Worm (Caenorhabditis elegans) whole organism, young adult: ENCODE measurements around the gene kars-1.

Experiments used
- B0019.2 ChIP-seq: fragments of 200-800 bp; sonication (Bioruptor generic); conservative IDR thresholded peaks from 2 replicates; pipeline ENCODE4 v1.3.6; 2022; ENCODE audit warnings: missing genetic modification reagents, missing genetic modification characterization, missing compliant biosample characterization
- B0035.1 ChIP-seq: sonication (generic microtip); optimal IDR thresholded peaks from 2 replicates; lab custom pipeline; 2016; ENCODE audit warnings: missing genetic modification characterization, mild to moderate bottlenecking, missing compliant biosample characterization, missing genotype, missing genetic modification reagents
- C06A6.2 ChIP-seq: fragments of 200-800 bp; sonication (Bioruptor generic); conservative IDR thresholded peaks from 2 replicates; pipeline ENCODE4 v1.3.6; 2022; ENCODE audit warnings: missing genetic modification characterization, missing compliant biosample characterization
- F33H1.4 ChIP-seq: fragments of 200-800 bp; sonication (Bioruptor generic); IDR thresholded peaks from 2 replicates; pipeline ENCODE4 v1.3.6; 2022; ENCODE audit warnings: missing genetic modification reagents, missing genetic modification characterization, missing compliant biosample characterization
- F39B2.1 ChIP-seq: fragments of 200-800 bp; sonication (Bioruptor generic); IDR thresholded peaks from 2 replicates; pipeline ENCODE4 v1.3.6; 2022; ENCODE audit warnings: missing genetic modification reagents, missing genetic modification characterization, missing compliant biosample characterization
- F49E8.2 ChIP-seq: sonication (generic microtip); optimal IDR thresholded peaks from 3 replicates; lab custom pipeline; 2017; ENCODE audit warnings: missing genetic modification characterization, mild to moderate bottlenecking, missing compliant biosample characterization, antibody characterized with exemption, moderate library complexity; ENCODE audit not compliant: insufficient read depth
- F57A8.1 ChIP-seq: fragments of 200-800 bp; sonication (Bioruptor generic); optimal IDR thresholded peaks from 2 replicates; lab custom pipeline; 2018; ENCODE audit warnings: mild to moderate bottlenecking, missing genetic modification characterization, moderate library complexity, missing compliant biosample characterization
- F57C9.4 ChIP-seq: sonication (generic microtip); optimal IDR thresholded peaks from 2 replicates; lab custom pipeline; 2017; ENCODE audit warnings: mild to moderate bottlenecking, missing genetic modification characterization, missing compliant biosample characterization
- K12H6.12 ChIP-seq: fragments of 200-800 bp; sonication (Bioruptor generic); optimal IDR thresholded peaks from 2 replicates; lab custom pipeline; 2018; ENCODE audit warnings: mild to moderate bottlenecking, missing genetic modification characterization, missing compliant biosample characterization
- Y53G8AR.9 ChIP-seq: fragments of 200-800 bp; sonication (Bioruptor generic); conservative IDR thresholded peaks from 2 replicates; pipeline ENCODE4 v1.3.6; 2022; ENCODE audit warnings: missing genetic modification reagents, missing genetic modification characterization, missing compliant biosample characterization
- Y56A3A.18 ChIP-seq: fragments of 200-800 bp; sonication (Bioruptor generic); IDR thresholded peaks from 2 replicates; pipeline ENCODE4 v1.3.6; 2022; ENCODE audit warnings: missing genetic modification reagents, missing genetic modification characterization, missing compliant biosample characterization
- athp-1 ChIP-seq: sonication (generic microtip); optimal IDR thresholded peaks from 2 replicates; lab custom pipeline; 2017; ENCODE audit warnings: mild to moderate bottlenecking, missing genetic modification characterization, missing compliant biosample characterization
- bed-1 ChIP-seq: fragments of 200-800 bp; sonication (Bioruptor generic); IDR thresholded peaks from 2 replicates; pipeline ENCODE4 v1.3.6; 2022; ENCODE audit warnings: missing genetic modification reagents, missing genetic modification characterization, missing compliant biosample characterization
- ccch-3 ChIP-seq: fragments of 200-800 bp; sonication (Bioruptor generic); optimal IDR thresholded peaks from 2 replicates; lab custom pipeline; 2018; ENCODE audit warnings: mild to moderate bottlenecking, missing genetic modification characterization, missing compliant biosample characterization
- ceh-27 ChIP-seq: fragments of 200-800 bp; sonication (Bioruptor generic); optimal IDR thresholded peaks from 2 replicates; lab custom pipeline; 2018; ENCODE audit warnings: mild to moderate bottlenecking, missing genetic modification characterization, moderate library complexity, missing compliant biosample characterization
- ceh-58 ChIP-seq: fragments of 200-800 bp; sonication (Bioruptor generic); IDR thresholded peaks from 2 replicates; pipeline ENCODE4 v1.3.6; 2022; ENCODE audit warnings: missing genetic modification characterization, missing compliant biosample characterization
- ceh-91 ChIP-seq: fragments of 200-800 bp; sonication (Bioruptor generic); IDR thresholded peaks from 2 replicates; pipeline ENCODE4 v1.3.6; 2022; ENCODE audit warnings: missing genetic modification reagents, missing genetic modification characterization, missing compliant biosample characterization
- chd-7 ChIP-seq: sonication (generic microtip); optimal IDR thresholded peaks from 2 replicates; lab custom pipeline; 2016; ENCODE audit warnings: mild to moderate bottlenecking, missing genetic modification characterization, moderate library complexity, missing compliant biosample characterization
- dpl-1 ChIP-seq: fragments of 150-350 bp; optimal IDR thresholded peaks from 2 replicates; lab custom pipeline; 2014; ENCODE audit warnings: missing biosample characterization, missing genetic modification reagents, missing genetic modification characterization
- efl-1 ChIP-seq: fragments of 150-350 bp; optimal IDR thresholded peaks from 2 replicates; lab custom pipeline; 2014; ENCODE audit warnings: missing biosample characterization, missing genetic modification reagents, missing genetic modification characterization
- gei-17 ChIP-seq: fragments of 200-800 bp; sonication (Bioruptor generic); optimal IDR thresholded peaks from 2 replicates; lab custom pipeline; 2018; ENCODE audit warnings: mild to moderate bottlenecking, missing genetic modification characterization, missing compliant biosample characterization
- him-1 ChIP-seq: sonication (generic microtip); optimal IDR thresholded peaks from 2 replicates; lab custom pipeline; 2016; ENCODE audit warnings: missing genotype, missing genetic modification reagents, missing genetic modification characterization, missing compliant biosample characterization
- hsf-1 ChIP-seq: fragments of 200-800 bp; sonication (Bioruptor generic); IDR thresholded peaks from 2 replicates; pipeline ENCODE4 v1.3.6; 2022; ENCODE audit warnings: missing genetic modification reagents, missing genetic modification characterization, missing compliant biosample characterization
- lin-26 ChIP-seq: fragments of 200-800 bp; sonication (Bioruptor generic); IDR thresholded peaks from 2 replicates; pipeline ENCODE4 v1.3.6; 2022; ENCODE audit warnings: missing genetic modification reagents, missing genetic modification characterization, missing compliant biosample characterization
- lin-54 ChIP-seq: fragments of 200-800 bp; sonication (Bioruptor generic); optimal IDR thresholded peaks from 2 replicates; lab custom pipeline; 2018; ENCODE audit warnings: mild to moderate bottlenecking, missing genetic modification characterization, missing compliant biosample characterization
- lsl-1 ChIP-seq: fragments of 200-800 bp; sonication (Bioruptor generic); optimal IDR thresholded peaks from 2 replicates; lab custom pipeline; 2018; ENCODE audit warnings: mild to moderate bottlenecking, missing genetic modification characterization, moderate library complexity, missing compliant biosample characterization
- madf-3 ChIP-seq: fragments of 200-800 bp; sonication (Bioruptor generic); IDR thresholded peaks from 2 replicates; pipeline ENCODE4 v1.3.6; 2022; ENCODE audit warnings: missing genetic modification reagents, missing genetic modification characterization, missing compliant biosample characterization
- madf-6 ChIP-seq: fragments of 200-800 bp; sonication (Bioruptor generic); IDR thresholded peaks from 2 replicates; pipeline ENCODE4 v1.3.6; 2022; ENCODE audit warnings: missing genetic modification reagents, missing genetic modification characterization, missing compliant biosample characterization
- madf-8 ChIP-seq: fragments of 200-800 bp; sonication (Bioruptor generic); conservative IDR thresholded peaks from 2 replicates; pipeline ENCODE4 v1.3.6; 2022; ENCODE audit warnings: missing genetic modification reagents, missing genetic modification characterization, missing compliant biosample characterization
- mcd-1 ChIP-seq: fragments of 200-800 bp; sonication (Bioruptor generic); IDR thresholded peaks from 2 replicates; pipeline ENCODE4 v1.3.6; 2022; ENCODE audit warnings: missing genetic modification reagents, missing genetic modification characterization, missing compliant biosample characterization
- mes-4 ChIP-seq: sonication (generic microtip); optimal IDR thresholded peaks from 2 replicates; lab custom pipeline; 2016; ENCODE audit warnings: missing genotype, missing genetic modification characterization, missing compliant biosample characterization
- nfya-2 ChIP-seq: fragments of 200-800 bp; sonication (Bioruptor generic); IDR thresholded peaks from 2 replicates; pipeline ENCODE4 v1.3.6; 2022; ENCODE audit warnings: missing genetic modification reagents, missing genetic modification characterization, missing compliant biosample characterization
- nhr-179 ChIP-seq: sonication (generic microtip); optimal IDR thresholded peaks from 2 replicates; lab custom pipeline; 2016; ENCODE audit warnings: mild to moderate bottlenecking, missing genetic modification characterization, missing compliant biosample characterization
- pha-4 ChIP-seq: fragments of 150-350 bp; sonication (generic microtip); optimal IDR thresholded peaks from 2 replicates; lab custom pipeline; 2014; ENCODE audit warnings: missing biosample characterization, missing genetic modification reagents, missing genetic modification characterization
- rec-8 ChIP-seq, 2 experiments: sonication (generic microtip); optimal IDR thresholded peaks; 2 replicates each; lab custom pipeline; 2016; ENCODE audit warnings: mild to moderate bottlenecking in 2 of 2, missing genetic modification characterization in 2 of 2, missing genetic modification reagents in 2 of 2, missing genotype in 2 of 2, missing biosample characterization in 1 of 2, missing compliant biosample characterization in 1 of 2, moderate library complexity in 1 of 2
- sdz-38 ChIP-seq: sonication (generic microtip); optimal IDR thresholded peaks from 2 replicates; lab custom pipeline; 2016; ENCODE audit warnings: missing genotype, missing genetic modification characterization, missing compliant biosample characterization
- sea-2 ChIP-seq: fragments of 200-800 bp; sonication (Bioruptor generic); IDR thresholded peaks from 2 replicates; pipeline ENCODE4 v1.3.6; 2022; ENCODE audit warnings: missing genetic modification characterization, missing compliant biosample characterization
- snpc-1.1 ChIP-seq: sonication (generic microtip); optimal IDR thresholded peaks from 2 replicates; lab custom pipeline; 2017; ENCODE audit warnings: missing genetic modification characterization, mild to moderate bottlenecking, missing compliant biosample characterization, antibody characterized with exemption, moderate library complexity, missing genotype, missing genetic modification reagents; ENCODE audit not compliant: insufficient read depth
- snpc-1.3 ChIP-seq: sonication (generic microtip); optimal IDR thresholded peaks from 2 replicates; lab custom pipeline; 2017; ENCODE audit warnings: missing genetic modification characterization, mild to moderate bottlenecking, missing compliant biosample characterization, antibody characterized with exemption, moderate library complexity, missing genotype, missing genetic modification reagents; ENCODE audit not compliant: insufficient read depth
- unc-62 ChIP-seq: fragments of 150-350 bp; optimal IDR thresholded peaks from 2 replicates; lab custom pipeline; 2014; ENCODE audit warnings: missing biosample characterization, missing genetic modification reagents, missing genetic modification characterization
- xnd-1 ChIP-seq: sonication (generic microtip); optimal IDR thresholded peaks from 2 replicates; lab custom pipeline; 2016; ENCODE audit warnings: missing genotype, missing genetic modification reagents, missing genetic modification characterization, missing compliant biosample characterization
- ztf-25 ChIP-seq: fragments of 200-800 bp; sonication (Bioruptor generic); IDR thresholded peaks from 2 replicates; pipeline ENCODE4 v1.3.6; 2022; ENCODE audit warnings: missing genetic modification reagents, missing genetic modification characterization, missing compliant biosample characterization
- ztf-28 ChIP-seq: fragments of 200-800 bp; sonication (Bioruptor generic); IDR thresholded peaks from 2 replicates; pipeline ENCODE4 v1.3.6; 2022; ENCODE audit warnings: missing genetic modification reagents, missing genetic modification characterization, missing compliant biosample characterization

Gene kars-1

DNA sequence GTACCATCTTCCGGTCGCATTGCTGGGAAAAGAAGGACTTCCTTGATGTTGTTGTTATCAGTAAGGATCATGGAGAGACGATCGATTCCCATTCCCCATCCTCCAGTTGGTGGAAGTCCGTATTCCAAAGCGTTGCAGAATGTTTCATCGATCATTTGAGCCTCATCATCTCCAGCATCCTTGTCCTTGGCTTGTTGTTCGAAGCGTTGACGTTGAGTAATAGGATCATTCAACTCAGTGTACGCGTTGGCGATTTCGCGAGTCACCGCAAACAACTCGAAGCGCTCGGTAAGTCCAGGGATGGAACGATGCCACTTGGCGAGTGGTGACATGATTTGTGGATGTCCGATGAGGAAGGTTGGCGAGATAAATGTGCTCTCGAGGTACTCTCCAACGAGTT lies 1.8 kb downstream of the kars-1 start:
- TF ChIP-seq bed-1: 0 out of 2 replicates have a peak, but pooled peaks have one; percentile 16
- TF ChIP-seq mes-4 (tag; lab: Kevin White, UChicago): no peak

DNA sequence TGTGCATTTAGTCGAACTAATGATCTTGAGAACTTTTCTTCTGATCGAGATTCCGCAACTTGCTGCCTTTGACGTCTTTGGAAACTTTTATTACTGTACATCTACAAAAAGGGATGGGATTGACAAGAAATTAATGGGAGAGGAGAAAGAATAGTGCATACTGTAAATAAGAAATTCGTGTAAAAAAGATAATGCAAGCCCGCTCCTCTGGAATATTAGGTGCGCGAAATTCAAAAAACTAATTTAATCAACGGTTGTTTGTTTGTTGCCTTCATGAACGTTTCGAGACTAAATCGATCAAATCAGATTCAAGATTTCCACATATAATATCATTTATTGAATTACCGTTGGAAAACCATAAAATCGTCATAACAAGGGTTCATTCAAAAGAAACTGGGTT lies 2.3 kb downstream of the kars-1 start, which contains the start of gene him-14:
Gene him-14, minus strand, starts transcription at position 101 of the 400 bp plus-strand sequence.
- TF ChIP-seq ceh-27 (no peak), nfya-2 (GFP tag; lab: Robert Waterston, UW) (no peak), him-1 (tag; lab: Kevin White, UChicago) (peak; percentile 10), Y53G8AR.9 (GFP tag; lab: Robert Waterston, UW) (0 out of 2 replicates have a peak, but pooled peaks have one; percentile 17), madf-3 (GFP tag; lab: Robert Waterston, UW) (no peak), madf-6 (GFP tag; lab: Robert Waterston, UW) (peak; percentile 24; the same call in 1 of the 2 replicates), sea-2 (GFP tag; lab: Robert Waterston, UW) (no peak), F49E8.2 (tag; lab: Kevin White, UChicago) (peak; percentile 14), snpc-1.3 (tag; lab: Kevin White, UChicago) (peak; percentile 1)

DNA sequence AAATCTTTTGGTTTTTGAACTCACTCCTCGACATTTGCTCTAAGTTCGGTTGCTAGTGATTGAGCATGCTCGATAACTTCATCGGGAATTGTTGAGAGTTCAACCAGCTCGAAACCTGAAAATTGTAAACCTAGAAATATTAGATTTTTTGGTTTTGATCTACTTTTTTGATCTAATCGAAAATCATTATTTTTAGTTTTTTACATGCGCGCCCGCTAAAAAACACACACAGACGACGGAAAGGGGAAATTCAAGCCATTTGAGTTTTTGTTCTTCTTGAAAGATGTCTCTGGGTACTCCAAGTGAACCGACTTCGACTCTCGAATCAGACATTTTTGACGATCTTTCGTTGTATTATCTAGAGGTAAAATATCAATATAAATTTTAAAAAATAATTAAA lies 6.8 kb downstream of the kars-1 start, which contains the start of gene nos-2:
Gene nos-2, plus strand, starts transcription at position 228 of the 400 bp plus-strand sequence.
- TF ChIP-seq Y56A3A.18 (GFP tag; lab: Robert Waterston, UW) (no peak), ztf-28 (no peak), K12H6.12 (tag; lab: Kevin White, UChicago) (no peak), F57C9.4 (tag; lab: Kevin White, UChicago) (no peak), ceh-91 (0 out of 2 replicates have a peak, but pooled peaks have one; percentile 9), F33H1.4 (GFP tag; lab: Robert Waterston, UW) (peak; percentile 16; the same call in 1 of the 2 replicates), pha-4 (tag; lab: Kevin White, UChicago) (no peak), B0019.2 (GFP tag; lab: Robert Waterston, UW) (no peak), lsl-1 (GFP tag; lab: Kevin White, UChicago) (peak; percentile 30), snpc-1.1 (tag; lab: Kevin White, UChicago) (no peak), lin-26 (GFP tag; lab: Robert Waterston, UW) (no peak), madf-8 (GFP tag; lab: Robert Waterston, UW) (peak; percentile 65), C06A6.2 (no peak), ztf-25 (no peak), B0035.1 (tag; lab: Kevin White, UChicago) (no peak), rec-8 (tag; optimal IDR thresholded peaks at IDR 0.05; lab: Kevin White, UChicago) (no peak), mcd-1 (GFP tag; lab: Robert Waterston, UW) (no peak), madf-6 (GFP tag; lab: Robert Waterston, UW) (peak; percentile 85), F39B2.1 (GFP tag; lab: Robert Waterston, UW) (no peak), chd-7 (tag; lab: Kevin White, UChicago) (no peak), sdz-38 (no peak), ccch-3 (no peak), athp-1 (tag; lab: Kevin White, UChicago) (no peak), F57A8.1 (GFP tag; lab: Kevin White, UChicago) (no peak), xnd-1 (tag; lab: Kevin White, UChicago) (peak; percentile 60), unc-62 (GFP tag; lab: Kevin White, UChicago) (no peak), efl-1 (GFP tag; lab: Kevin White, UChicago) (peak; percentile 79), lin-54 (GFP tag; lab: Kevin White, UChicago) (no peak), nhr-179 (tag; lab: Kevin White, UChicago) (no peak), hsf-1 (GFP tag; lab: Robert Waterston, UW) (no peak), ceh-58 (no peak), gei-17 (no peak), dpl-1 (GFP tag; lab: Kevin White, UChicago) (peak; percentile 32)
- TF ChIP-seq, all 124 proteins: peak for 8
